Worm (Caenorhabditis elegans): ENCODE measurements around the gene frh-1.
A peak's percentile ranks its signal among the peaks of the same experiment; 100 is the strongest.

frh-1 gene

ce11 chrII:5873564-5874070, 43.6 kb upstream of the frh-1 start, which contains the start of gene tex-2 (continued):
- TF ChIP-seq zfp-2 (tag; optimal IDR thresholded peaks at IDR 0.05) (no peak), F44E2.7 (GFP tag; IDR thresholded peaks at IDR 0.05) (no peak), cey-2 (tag; optimal IDR thresholded peaks at IDR 0.05; ENCODE audit: borderline replicate concordance, insufficient read depth) (no peak), unc-39 (tag; optimal IDR thresholded peaks at IDR 0.05) (no peak), T20F7.1 (GFP tag; optimal IDR thresholded peaks at IDR 0.05) (peak; percentile 68), nhr-237 (tag; optimal IDR thresholded peaks at IDR 0.05) (no peak), ama-1 (optimal IDR thresholded peaks at IDR 0.05) (no peak), hmg-1.1 (GFP tag; IDR thresholded peaks at IDR 0.05) (0 out of 2 replicates have a peak, but pooled peaks have one; percentile 8), R02D3.7 (tag; optimal IDR thresholded peaks at IDR 0.05) (no peak), zip-11 (GFP tag; IDR thresholded peaks at IDR 0.05) (no peak), lin-15B (tag; optimal IDR thresholded peaks at IDR 0.05) (no peak), nhr-111 (GFP tag; optimal IDR thresholded peaks at IDR 0.05) (no peak), Y48G9A.11 (GFP tag; IDR thresholded peaks at IDR 0.05) (no peak), mxl-2 (GFP tag; conservative IDR thresholded peaks at IDR 0.05) (no peak), pqm-1 (tag; optimal IDR thresholded peaks at IDR 0.05) (peak; percentile 26), ceh-28 (tag; optimal IDR thresholded peaks at IDR 0.05) (no peak), nhr-42 (GFP tag; IDR thresholded peaks at IDR 0.05) (no peak), hlh-11 (tag; optimal IDR thresholded peaks at IDR 0.05) (peak; percentile 72), aha-1 (tag) (no peak), set-16 (GFP tag; IDR thresholded peaks at IDR 0.05) (no peak), nhr-28 (tag; optimal IDR thresholded peaks at IDR 0.05) (peak; percentile 90), snpc-4 (tag; optimal IDR thresholded peaks at IDR 0.05) (no peak), dmd-6 (GFP tag; IDR thresholded peaks at IDR 0.05) (peak; percentile 79), ztf-7 (tag; optimal IDR thresholded peaks at IDR 0.05) (no peak), ZK337.2 (GFP tag; IDR thresholded peaks at IDR 0.05) (no peak), D1046.2 (GFP tag; IDR thresholded peaks at IDR 0.05) (no peak), Y105C5A.15 (GFP tag; IDR thresholded peaks at IDR 0.05) (no peak)

- TF ChIP-seq lsy-2 (tag; optimal IDR thresholded peaks at IDR 0.05) (peak in 1 of 2 experiments; percentile 11), madf-5 (GFP tag; IDR thresholded peaks at IDR 0.05) (no peak), daf-8 (GFP tag; IDR thresholded peaks at IDR 0.05) (no peak), nhr-28 (tag; optimal IDR thresholded peaks at IDR 0.05) (peak; percentile 69), mdl-1 (tag; optimal IDR thresholded peaks at IDR 0.05) (peak in 1 of 2 experiments; percentile 28), pha-4 (GFP tag; IDR thresholded peaks at IDR 0.05) (no peak), pha-4 (tag; optimal IDR thresholded peaks at IDR 0.05) (peak; percentile 4), aha-1 (tag) (peak; percentile 75), egl-43 (GFP tag; IDR thresholded peaks at IDR 0.05) (no peak), dve-1 (tag; optimal IDR thresholded peaks at IDR 0.05; ENCODE audit: insufficient read depth) (peak; percentile 54), nhr-77 (tag; optimal IDR thresholded peaks at IDR 0.05) (peak; percentile 17), skn-1 (tag; optimal IDR thresholded peaks at IDR 0.05) (no peak), daf-16 (GFP tag; optimal IDR thresholded peaks at IDR 0.05) (no peak), daf-16 (tag; optimal IDR thresholded peaks at IDR 0.05) (peak; percentile 49), lin-1 (GFP tag; IDR thresholded peaks at IDR 0.05) (no peak), pqm-1 (tag; optimal IDR thresholded peaks at IDR 0.05) (no peak), spr-3 (GFP tag; optimal IDR thresholded peaks at IDR 0.05) (no peak), hlh-30 (tag; optimal IDR thresholded peaks at IDR 0.05; ENCODE audit: insufficient read depth) (peak; percentile 88), dmd-9 (GFP tag; IDR thresholded peaks at IDR 0.05) (no peak), mes-2 (tag; optimal IDR thresholded peaks at IDR 0.05; ENCODE audit: poor library complexity, severe bottlenecking) (peak; percentile 24)
Observed at ce11 chrII:5874130-5874529, 43.1 kb upstream of the frh-1 start.
